Fruit fly (Drosophila melanogaster) whole organism, embryonic: ENCODE results near the gene CG16956.
A peak's percentile ranks its signal among the peaks of the same experiment; 100 is the strongest.

ENCODE experiments used
- Ada2b ChIP-seq: fragments of 200-800 bp; sonication (Bioruptor generic); IDR thresholded peaks from 2 replicates; pipeline ENCODE4 v1.3.6; 2022; ENCODE audit warnings: missing biosample characterization, missing genetic modification characterization
- Atf3 ChIP-seq: fragments of 200-800 bp; sonication (Bioruptor generic); optimal IDR thresholded peaks from 3 replicates; lab custom pipeline; 2016; ENCODE audit warnings: missing biosample characterization, missing genetic modification characterization
- BtbVII ChIP-seq: fragments of 200-800 bp; sonication (Bioruptor generic); optimal IDR thresholded peaks from 3 replicates; lab custom pipeline; 2017; ENCODE audit warnings: missing biosample characterization, mild to moderate bottlenecking, missing genetic modification characterization
- CG10979 ChIP-seq: fragments of 200-800 bp; sonication (Bioruptor generic); optimal IDR thresholded peaks from 2 replicates; lab custom pipeline; 2018; ENCODE audit warnings: missing biosample characterization, mild to moderate bottlenecking, missing genetic modification characterization, moderate library complexity
- CG11085 ChIP-seq: fragments of 200-800 bp; sonication (Bioruptor generic); IDR thresholded peaks from 2 replicates; pipeline ENCODE4 v1.3.6; 2022; ENCODE audit warnings: missing biosample characterization, missing genetic modification characterization
- CG13624 ChIP-seq: fragments of 200-800 bp; sonication (Bioruptor generic); optimal IDR thresholded peaks from 2 replicates; lab custom pipeline; 2016; ENCODE audit warnings: missing biosample characterization, missing genetic modification characterization
- CG15011 ChIP-seq: fragments of 200-800 bp; sonication (Bioruptor generic); optimal IDR thresholded peaks from 3 replicates; lab custom pipeline; 2018; ENCODE audit warnings: missing biosample characterization, mild to moderate bottlenecking, missing genetic modification characterization
- CG15073 ChIP-seq: fragments of 200-800 bp; sonication (Bioruptor generic); optimal IDR thresholded peaks from 2 replicates; lab custom pipeline; 2016; ENCODE audit warnings: missing biosample characterization, missing genetic modification characterization
- CG18011 ChIP-seq: fragments of 200-800 bp; sonication (Bioruptor generic); optimal IDR thresholded peaks from 2 replicates; lab custom pipeline; 2017; ENCODE audit warnings: missing biosample characterization, missing genetic modification characterization, mild to moderate bottlenecking, moderate library complexity, missing genotype
- CG18599 ChIP-seq: fragments of 200-800 bp; sonication (Bioruptor generic); optimal IDR thresholded peaks from 3 replicates; lab custom pipeline; 2017; ENCODE audit warnings: missing biosample characterization, missing genetic modification characterization, mild to moderate bottlenecking, moderate library complexity, missing genetic modification reagents
- CG18619 ChIP-seq: fragments of 200-800 bp; sonication (Bioruptor generic); optimal IDR thresholded peaks from 3 replicates; lab custom pipeline; 2017; ENCODE audit warnings: missing biosample characterization, mild to moderate bottlenecking, missing genetic modification characterization
- CG18764 ChIP-seq: fragments of 200-800 bp; sonication (Bioruptor generic); optimal IDR thresholded peaks from 3 replicates; lab custom pipeline; 2016; ENCODE audit warnings: missing biosample characterization, missing genetic modification characterization
- CG3163 ChIP-seq: fragments of 200-800 bp; sonication (Bioruptor generic); optimal IDR thresholded peaks from 3 replicates; lab custom pipeline; 2016; ENCODE audit warnings: missing biosample characterization, missing genetic modification characterization
- CG4404 ChIP-seq: fragments of 200-800 bp; sonication (Bioruptor generic); IDR thresholded peaks from 2 replicates; pipeline ENCODE4 v1.3.6; 2022; ENCODE audit warnings: missing biosample characterization, missing genetic modification characterization
- CG7745 ChIP-seq: fragments of 200-800 bp; sonication (Bioruptor generic); optimal IDR thresholded peaks from 2 replicates; lab custom pipeline; 2018; ENCODE audit warnings: missing biosample characterization, mild to moderate bottlenecking, missing genetic modification characterization, moderate library complexity
- CG9727 ChIP-seq: fragments of 200-800 bp; sonication (Bioruptor generic); optimal IDR thresholded peaks from 3 replicates; lab custom pipeline; 2017; ENCODE audit warnings: missing biosample characterization, mild to moderate bottlenecking, missing genetic modification characterization
- CG9876 ChIP-seq: fragments of 200-800 bp; sonication (Bioruptor generic); optimal IDR thresholded peaks from 2 replicates; lab custom pipeline; 2016; ENCODE audit warnings: missing biosample characterization, missing genetic modification characterization
- D19A ChIP-seq: fragments of 200-800 bp; optimal IDR thresholded peaks from 3 replicates; lab custom pipeline; 2019; ENCODE audit warnings: missing biosample characterization, mild to moderate bottlenecking, missing genetic modification characterization, moderate library complexity
- Dip3 ChIP-seq: fragments of 200-800 bp; sonication (Bioruptor generic); optimal IDR thresholded peaks from 3 replicates; lab custom pipeline; 2016; ENCODE audit warnings: missing biosample characterization, missing genetic modification characterization
- Eip74EF ChIP-seq, 2 experiments: fragments of 200-800 bp in 1 of 2; fragments of >200 bp in 1 of 2; sonication (Bioruptor generic) in 1 of 2; optimal IDR thresholded peaks; 2 replicates each; lab custom pipeline; 2017 to 2019; ENCODE audit warnings: missing biosample characterization in 2 of 2, missing genetic modification characterization in 2 of 2, mild to moderate bottlenecking in 1 of 2, moderate library complexity in 1 of 2
- HHEX ChIP-seq: fragments of 200-800 bp; sonication (Bioruptor generic); optimal IDR thresholded peaks from 3 replicates; lab custom pipeline; 2017; ENCODE audit warnings: missing biosample characterization, mild to moderate bottlenecking, missing genetic modification characterization, missing genetic modification reagents
- HmgZ ChIP-seq: fragments of 200-800 bp; sonication (Bioruptor generic); optimal IDR thresholded peaks from 2 replicates; lab custom pipeline; 2018; ENCODE audit warnings: missing biosample characterization, mild to moderate bottlenecking, missing genetic modification characterization
- Hsf ChIP-seq: fragments of 200-800 bp; sonication (Bioruptor generic); optimal IDR thresholded peaks from 3 replicates; lab custom pipeline; 2016; ENCODE audit warnings: missing biosample characterization, missing genetic modification characterization
- Lhr ChIP-seq: fragments of 200-800 bp; sonication (Bioruptor generic); optimal IDR thresholded peaks from 3 replicates; lab custom pipeline; 2017; ENCODE audit warnings: mild to moderate bottlenecking, missing biosample characterization, missing genetic modification reagents, missing genetic modification characterization
- MTF-1 ChIP-seq: fragments of 200-800 bp; sonication (Bioruptor generic); optimal IDR thresholded peaks from 2 replicates; lab custom pipeline; 2018; ENCODE audit warnings: missing biosample characterization, mild to moderate bottlenecking, missing genetic modification characterization, borderline replicate concordance
- Mad ChIP-seq: fragments of 200-800 bp; sonication (Bioruptor generic); optimal IDR thresholded peaks from 2 replicates; lab custom pipeline; 2016; ENCODE audit warnings: missing biosample characterization, missing genetic modification characterization
- Opbp ChIP-seq: fragments of 200-800 bp; sonication (Bioruptor generic); IDR thresholded peaks from 3 replicates; pipeline ENCODE4 v1.3.6; 2022; ENCODE audit warnings: missing biosample characterization, missing genetic modification characterization; ENCODE audit not compliant: partially characterized antibody
- Tbp ChIP-seq: fragments of >200 bp; optimal IDR thresholded peaks from 2 replicates; lab custom pipeline; 2018; ENCODE audit warnings: missing biosample characterization, missing genetic modification characterization
- Xbp1 ChIP-seq: fragments of 200-800 bp; sonication (Bioruptor generic); optimal IDR thresholded peaks from 3 replicates; lab custom pipeline; 2016; ENCODE audit warnings: missing biosample characterization, mild to moderate bottlenecking, missing genetic modification characterization
- aop ChIP-seq: fragments of 200-800 bp; sonication (Bioruptor generic); IDR thresholded peaks from 2 replicates; pipeline ENCODE4 v1.3.6; 2022; ENCODE audit warnings: missing biosample characterization, missing genetic modification characterization
- ap ChIP-seq: fragments of 200-800 bp; sonication (Bioruptor generic); IDR thresholded peaks from 2 replicates; pipeline ENCODE4 v1.3.6; 2022; ENCODE audit warnings: missing biosample characterization, missing genetic modification characterization
- az2 ChIP-seq: fragments of 200-800 bp; sonication (Bioruptor generic); optimal IDR thresholded peaks from 3 replicates; lab custom pipeline; 2016; ENCODE audit warnings: missing biosample characterization, missing genetic modification characterization
- bcd ChIP-seq: fragments of 200-800 bp; sonication (Bioruptor generic); optimal IDR thresholded peaks from 2 replicates; lab custom pipeline; 2017; ENCODE audit warnings: missing biosample characterization, mild to moderate bottlenecking, missing genetic modification characterization
- croc ChIP-seq: fragments of 200-800 bp; sonication (Bioruptor generic); conservative IDR thresholded peaks from 3 replicates; pipeline ENCODE4 v1.3.6; 2022; ENCODE audit warnings: missing biosample characterization, missing genetic modification characterization
- dimm ChIP-seq: fragments of 200-800 bp; sonication (Bioruptor generic); IDR thresholded peaks from 2 replicates; pipeline ENCODE4 v1.3.6; 2022; ENCODE audit warnings: missing biosample characterization, missing genetic modification characterization
- dmrt11E ChIP-seq: fragments of 200-800 bp; sonication (Bioruptor generic); optimal IDR thresholded peaks from 3 replicates; lab custom pipeline; 2018; ENCODE audit warnings: missing biosample characterization, mild to moderate bottlenecking, missing genetic modification characterization, moderate library complexity
- emc ChIP-seq: fragments of 200-800 bp; sonication (Bioruptor generic); optimal IDR thresholded peaks from 2 replicates; lab custom pipeline; 2016; ENCODE audit warnings: missing biosample characterization, missing genetic modification characterization
- esg ChIP-seq: fragments of 200-800 bp; sonication (Bioruptor generic); conservative IDR thresholded peaks from 2 replicates; pipeline ENCODE4 v1.3.6; 2022; ENCODE audit warnings: missing biosample characterization, missing genetic modification characterization
- fd64A ChIP-seq: fragments of 200-800 bp; sonication (Bioruptor generic); optimal IDR thresholded peaks from 3 replicates; lab custom pipeline; 2018; ENCODE audit warnings: missing biosample characterization, mild to moderate bottlenecking, missing genetic modification characterization
- fd96Cb ChIP-seq: fragments of 200-800 bp; sonication (Bioruptor generic); optimal IDR thresholded peaks from 2 replicates; lab custom pipeline; 2018; ENCODE audit warnings: missing biosample characterization, mild to moderate bottlenecking, missing genetic modification characterization, moderate library complexity
- fru ChIP-seq: fragments of >200 bp; optimal IDR thresholded peaks from 2 replicates; lab custom pipeline; 2017
- gro ChIP-seq: fragments of 200-800 bp; sonication (Bioruptor generic); optimal IDR thresholded peaks from 2 replicates; lab custom pipeline; 2016; ENCODE audit warnings: missing biosample characterization, missing genetic modification characterization
- hkb ChIP-seq, 2 experiments: fragments of 200-800 bp in 1 of 2; fragments of >200 bp in 1 of 2; sonication (Bioruptor generic) in 1 of 2; IDR thresholded peaks in 1 of 2; optimal IDR thresholded peaks in 1 of 2; 2 replicates each; pipeline versions ENCODE4 v1.3.6 to Lab custom; 2017 to 2022; ENCODE audit warnings: missing biosample characterization in 1 of 2, missing genetic modification characterization in 1 of 2
- onecut ChIP-seq: fragments of 200-800 bp; sonication (Bioruptor generic); IDR thresholded peaks from 2 replicates; pipeline ENCODE4 v1.3.6; 2022; ENCODE audit warnings: missing biosample characterization, missing genetic modification characterization
- sima ChIP-seq: fragments of 200-800 bp; sonication (Bioruptor generic); optimal IDR thresholded peaks from 2 replicates; lab custom pipeline; 2016; ENCODE audit warnings: missing biosample characterization, missing genetic modification characterization
- tgo ChIP-seq: fragments of 200-800 bp; sonication (Bioruptor generic); IDR thresholded peaks from 3 replicates; pipeline ENCODE4 v1.3.6; 2022; ENCODE audit warnings: missing biosample characterization, missing genetic modification characterization
- tna ChIP-seq: fragments of 200-800 bp; sonication (Bioruptor generic); IDR thresholded peaks from 2 replicates; pipeline ENCODE4 v1.3.6; 2022; ENCODE audit warnings: missing biosample characterization, missing genetic modification characterization; ENCODE audit not compliant: partially characterized antibody
- ttk ChIP-seq: fragments of 200-800 bp; sonication (Bioruptor generic); IDR thresholded peaks from 2 replicates; pipeline ENCODE4 v2.1.2; 2022; ENCODE audit warnings: missing biosample characterization, missing genetic modification characterization
- vvl ChIP-seq: fragments of 200-800 bp; sonication (Bioruptor generic); IDR thresholded peaks from 2 replicates; pipeline ENCODE4 v1.3.6; 2022; ENCODE audit warnings: missing biosample characterization, missing genetic modification characterization
- zf30C ChIP-seq: fragments of 200-800 bp; sonication (Bioruptor generic); optimal IDR thresholded peaks from 3 replicates; lab custom pipeline; 2018; ENCODE audit warnings: missing biosample characterization, mild to moderate bottlenecking, missing genetic modification characterization

The CG16956 gene

DNA sequence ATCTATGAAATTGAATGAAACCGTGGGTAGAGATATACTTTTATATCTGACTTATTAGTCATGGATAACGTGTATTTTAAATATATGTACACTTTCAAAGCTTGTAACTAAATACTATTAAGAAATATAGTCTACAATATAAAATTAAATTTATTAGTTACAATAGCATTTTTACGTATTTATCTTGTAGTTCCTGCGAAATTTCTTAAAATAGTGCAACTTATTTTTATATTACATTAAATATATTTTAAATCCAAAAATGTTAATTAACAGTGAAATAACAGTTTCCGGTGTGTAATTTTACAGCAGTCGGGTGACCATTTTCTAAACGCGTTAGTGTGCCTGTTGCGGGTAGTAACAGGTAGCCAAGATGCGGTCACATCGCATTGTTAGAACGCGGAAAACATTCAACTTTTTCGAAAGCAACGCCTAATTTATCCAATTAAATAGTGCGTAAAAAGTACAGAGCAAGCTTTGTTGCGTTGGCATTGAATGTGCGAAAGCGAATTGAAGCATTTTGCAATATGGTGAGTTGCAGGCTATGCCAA, 15.7 kb downstream of the CG16956 start, which contains the start of the genes CG10859 and CG7110 (continued):
- no peak for TF ChIP-seq croc
- peak; percentile 33; the same call in 1 of the 2 replicates for TF ChIP-seq vvl
- peak; percentile 61 for TF ChIP-seq CG9727
- TF ChIP-seq ap (GFP tag; lab: Robert Waterston, UW) = no peak
- no peak for TF ChIP-seq Mad (GFP tag; lab: Kevin White, UChicago)
- TF ChIP-seq CG13624 (GFP tag; lab: Kevin White, UChicago) = peak; percentile 7
- no peak for TF ChIP-seq fd64A
- TF ChIP-seq tna = no peak
- peak; percentile 32 for TF ChIP-seq HHEX (GFP tag; lab: Kevin White, UChicago)
- no peak for TF ChIP-seq emc
- TF ChIP-seq aop (GFP tag; lab: Robert Waterston, UW) = 0 out of 2 replicates have a peak, but pooled peaks have one; percentile 9
- peak; percentile 50 for TF ChIP-seq Lhr (GFP tag; lab: Kevin White, UChicago)
- peak; percentile 2 for TF ChIP-seq CG15011
- no peak for TF ChIP-seq tgo (GFP tag; lab: Robert Waterston, UW)
- TF ChIP-seq dimm = no peak
- TF ChIP-seq MTF-1 (GFP tag; lab: Kevin White, UChicago) = peak; percentile 39
- peak; percentile 22 for TF ChIP-seq CG10979 (tag; lab: Kevin White, UChicago)
- no peak for TF ChIP-seq CG11085
- no peak for TF ChIP-seq CG3163 (GFP tag; lab: Kevin White, UChicago)
- TF ChIP-seq Xbp1 (GFP tag; lab: Kevin White, UChicago) = peak; percentile 4
- TF ChIP-seq CG4404 (GFP tag; lab: Robert Waterston, UW) = no peak
- TF ChIP-seq Hsf (GFP tag; lab: Kevin White, UChicago) = peak; percentile 31
- TF ChIP-seq Ada2b = no peak
- TF ChIP-seq Eip74EF (GFP tag; optimal IDR thresholded peaks at IDR 0.05; lab: Kevin White, UChicago) = peak in 1 of 2 experiments; percentile 55
- TF ChIP-seq Opbp = no peak
- TF ChIP-seq az2 (GFP tag; lab: Kevin White, UChicago) = no peak
- TF ChIP-seq gro (GFP tag; lab: Kevin White, UChicago) = peak; percentile 21
- peak; percentile 65 for TF ChIP-seq CG18619 (GFP tag; lab: Kevin White, UChicago)
- TF ChIP-seq BtbVII (GFP tag; lab: Kevin White, UChicago) = peak; percentile 31
- peak; percentile 20 for TF ChIP-seq CG18764
- no peak for TF ChIP-seq CG18011 (GFP tag; lab: Kevin White, UChicago)
- no peak for TF ChIP-seq CG15073 (GFP tag; lab: Kevin White, UChicago)
- no peak for TF ChIP-seq zf30C (GFP tag; lab: Kevin White, UChicago)
- peak; percentile 46 for TF ChIP-seq HmgZ (tag; lab: Kevin White, UChicago)
- TF ChIP-seq bcd (GFP tag; lab: Kevin White, UChicago) = peak; percentile 63
- TF ChIP-seq esg (GFP tag; lab: Robert Waterston, UW) = no peak
- TF ChIP-seq sima (GFP tag; lab: Kevin White, UChicago) = no peak
- no peak for TF ChIP-seq fd96Cb (tag; lab: Kevin White, UChicago)
- TF ChIP-seq Dip3 (GFP tag; lab: Kevin White, UChicago) = no peak
- TF ChIP-seq CG9876 (GFP tag; lab: Kevin White, UChicago) = no peak
- no peak for TF ChIP-seq fru (lab: Kevin White, UChicago)
- no peak for TF ChIP-seq ttk
- peak; percentile 52 for TF ChIP-seq onecut (GFP tag; lab: Robert Waterston, UW)
- peak; percentile 31 for TF ChIP-seq dmrt11E (tag; lab: Kevin White, UChicago)
- TF ChIP-seq D19A (tag; lab: Kevin White, UChicago) = no peak
- no peak for TF ChIP-seq Atf3
- TF ChIP-seq hkb (optimal IDR thresholded peaks at IDR 0.05; lab: Kevin White, UChicago) = no peak
- peak; percentile 53 for TF ChIP-seq hkb (GFP tag; IDR thresholded peaks at IDR 0.05; lab: Robert Waterston, UW)
- TF ChIP-seq CG7745 (tag; lab: Kevin White, UChicago) = no peak
- no peak for TF ChIP-seq Tbp (GFP tag; lab: Kevin White, UChicago)
- peak; percentile 43 for TF ChIP-seq CG18599 (GFP tag; lab: Kevin White, UChicago)
